Worm (Caenorhabditis elegans) whole organism, mixed stage, embryonic: ENCODE measurements around the gene C03F11.2.

Source experiments
- blmp-1 ChIP-seq: fragments of 150-350 bp; optimal IDR thresholded peaks from 2 replicates; lab custom pipeline; 2014; ENCODE audit warnings: missing biosample characterization, missing genetic modification characterization
- ceh-43 ChIP-seq: fragments of 200-800 bp; sonication (Bioruptor generic); optimal IDR thresholded peaks from 2 replicates; lab custom pipeline; 2018; ENCODE audit warnings: mild to moderate bottlenecking, missing genetic modification characterization, moderate library complexity, missing compliant biosample characterization
- cnd-1 ChIP-seq: fragments of 200-800 bp; sonication (Bioruptor generic); optimal IDR thresholded peaks from 2 replicates; lab custom pipeline; 2018; ENCODE audit warnings: mild to moderate bottlenecking, missing genetic modification characterization, missing compliant biosample characterization
- flh-1 ChIP-seq: fragments of 200-800 bp; sonication (Bioruptor generic); optimal IDR thresholded peaks from 2 replicates; lab custom pipeline; 2018; ENCODE audit warnings: mild to moderate bottlenecking, missing genetic modification characterization, moderate library complexity, missing compliant biosample characterization
- lin-32 ChIP-seq: fragments of 200-800 bp; sonication (Bioruptor generic); optimal IDR thresholded peaks from 2 replicates; lab custom pipeline; 2018; ENCODE audit warnings: mild to moderate bottlenecking, missing genetic modification characterization, missing compliant biosample characterization
- nhr-12 ChIP-seq: fragments of 150-350 bp; optimal IDR thresholded peaks from 2 replicates; lab custom pipeline; 2014; ENCODE audit warnings: missing biosample characterization, missing genetic modification characterization
- nhr-237 ChIP-seq: fragments of 150-350 bp; optimal IDR thresholded peaks from 2 replicates; lab custom pipeline; 2014; ENCODE audit warnings: missing biosample characterization, missing genetic modification characterization
- sptf-1 ChIP-seq: sonication (generic microtip); optimal IDR thresholded peaks from 2 replicates; lab custom pipeline; 2017; ENCODE audit warnings: mild to moderate bottlenecking, missing genetic modification characterization, moderate library complexity, missing compliant biosample characterization
- zip-8 ChIP-seq: fragments of 150-350 bp; optimal IDR thresholded peaks from 2 replicates; lab custom pipeline; 2014; ENCODE audit warnings: missing biosample characterization, missing genetic modification characterization

DNA sequence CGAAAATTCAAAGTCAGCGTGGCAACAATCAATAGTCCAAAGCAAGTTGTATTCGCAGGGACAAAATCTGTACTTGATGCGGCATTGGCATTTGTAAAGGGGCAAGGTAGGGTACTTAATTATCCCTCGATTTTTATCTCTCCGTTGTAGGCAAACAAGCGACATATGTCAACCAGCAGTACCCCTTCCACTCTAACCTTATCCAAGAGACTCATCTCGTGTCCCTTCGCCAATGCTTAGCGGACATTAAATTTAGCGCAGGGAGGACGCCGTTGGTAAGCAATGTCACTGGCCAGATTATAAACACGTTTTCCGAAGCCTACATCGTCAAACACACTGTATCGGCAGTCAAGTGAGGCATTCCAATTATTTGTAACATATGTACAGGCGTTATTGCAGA is 32.1 kb upstream of the C03F11.2 start:
- TF ChIP-seq nhr-237 (tag; lab: Kevin White, UChicago) (peak; percentile 98), sptf-1 (peak; percentile 92), lin-32 (GFP tag; lab: Kevin White, UChicago) (peak; percentile 88), flh-1 (GFP tag; lab: Kevin White, UChicago) (no peak), zip-8 (tag; lab: Kevin White, UChicago) (no peak), blmp-1 (tag; lab: Kevin White, UChicago) (no peak), nhr-12 (tag; lab: Kevin White, UChicago) (peak; percentile 96), cnd-1 (tag; lab: Kevin White, UChicago) (peak; percentile 91), ceh-43 (peak; percentile 75)
